Worm (Caenorhabditis elegans): Measurements from ENCODE around the gene arrd-25.

arrd-25 gene

DNA sequence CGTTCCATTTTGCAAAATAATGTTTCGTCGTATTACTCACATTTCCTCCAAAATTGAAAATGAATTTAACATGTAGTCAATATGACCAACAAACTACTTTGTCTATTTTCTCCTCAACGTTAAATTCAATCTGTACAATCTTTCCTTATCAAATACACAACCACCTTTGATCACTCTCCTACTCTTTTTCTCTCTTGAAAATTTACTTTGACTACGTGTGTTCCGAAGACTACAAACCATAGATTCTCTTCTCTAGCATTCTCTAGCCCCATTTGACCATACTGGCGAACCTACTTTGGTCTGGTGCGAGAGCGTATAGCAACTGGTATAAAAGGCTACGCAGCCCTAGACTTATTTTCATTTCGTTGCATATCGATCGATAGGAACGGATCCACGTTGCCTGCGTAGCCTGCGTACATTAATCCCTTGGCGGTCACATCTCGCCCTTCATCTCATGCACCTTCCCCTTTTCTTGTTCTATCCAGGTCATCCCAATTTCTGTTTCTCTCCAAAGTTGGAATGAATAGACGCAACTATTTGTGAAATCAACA, 33.3 kb upstream of the arrd-25 start:
- TF ChIP-seq ceh-19 (GFP tag; optimal IDR thresholded peaks at IDR 0.05) (no peak), ceh-6 (GFP tag; optimal IDR thresholded peaks at IDR 0.05) (no peak), pag-3 (tag; optimal IDR thresholded peaks at IDR 0.05; ENCODE audit: borderline replicate concordance) (no peak), Y22D7AL.16 (tag; optimal IDR thresholded peaks at IDR 0.05) (no peak), pax-1 (tag; optimal IDR thresholded peaks at IDR 0.05) (no peak), C08G9.2 (tag; optimal IDR thresholded peaks at IDR 0.05) (no peak), hlh-13 (GFP tag; optimal IDR thresholded peaks at IDR 0.05) (no peak), zip-5 (tag; optimal IDR thresholded peaks at IDR 0.05) (no peak), sdc-2 (tag; optimal IDR thresholded peaks at IDR 0.05) (no peak), unc-3 (GFP tag; conservative IDR thresholded peaks at IDR 0.05) (no peak), unc-3 (tag; optimal IDR thresholded peaks at IDR 0.05) (no peak), eyg-1 (tag; optimal IDR thresholded peaks at IDR 0.05) (no peak), ceh-31 (tag; optimal IDR thresholded peaks at IDR 0.05) (no peak), gmeb-2 (tag; optimal IDR thresholded peaks at IDR 0.05) (no peak), K09A11.1 (tag; optimal IDR thresholded peaks at IDR 0.05; ENCODE audit: insufficient read depth) (no peak), ceh-34 (tag; optimal IDR thresholded peaks at IDR 0.05) (no peak), K02D7.2 (tag; optimal IDR thresholded peaks at IDR 0.05) (no peak), madf-2 (tag; optimal IDR thresholded peaks at IDR 0.05) (no peak)

DNA sequence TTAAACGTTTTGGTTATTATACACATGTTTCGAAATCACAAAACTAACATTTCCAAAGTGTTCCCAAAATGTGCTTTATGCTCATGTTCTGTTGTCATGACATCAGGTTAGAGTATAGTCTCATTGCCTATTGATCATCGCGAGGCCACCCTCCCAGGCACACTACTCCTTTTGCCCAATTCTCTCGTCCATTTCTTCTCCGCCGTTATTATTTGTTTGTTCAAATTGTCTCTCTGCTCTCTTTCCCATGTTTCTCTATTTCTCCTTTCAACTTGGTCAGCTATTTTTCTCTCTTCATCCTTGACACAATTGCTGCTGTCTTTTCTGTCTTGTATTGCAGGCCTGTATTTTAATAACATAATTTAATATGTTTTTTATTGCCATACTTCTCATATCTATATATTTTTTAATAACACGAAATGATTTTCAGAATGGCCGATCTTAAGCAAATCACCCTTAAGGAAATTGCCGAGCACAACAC, 32.1 kb upstream of the arrd-25 start, which contains the start of gene cytb-5.1:
TSS of gene cytb-5.1 (plus strand) at position 431 of the 481 bp plus-strand sequence.
- TF ChIP-seq ceh-2 (tag; optimal IDR thresholded peaks at IDR 0.05), result no peak
- no peak for TF ChIP-seq tbx-7 (tag; optimal IDR thresholded peaks at IDR 0.05)
- TF ChIP-seq madf-2 (tag; optimal IDR thresholded peaks at IDR 0.05), result no peak
- no peak for TF ChIP-seq npax-4 (tag; optimal IDR thresholded peaks at IDR 0.05)
- TF ChIP-seq sdc-2 (tag; optimal IDR thresholded peaks at IDR 0.05), result no peak
- TF ChIP-seq tbx-2 (tag; optimal IDR thresholded peaks at IDR 0.05), result peak; percentile 7
- no peak for TF ChIP-seq F13H6.1 (tag; optimal IDR thresholded peaks at IDR 0.05)

DNA sequence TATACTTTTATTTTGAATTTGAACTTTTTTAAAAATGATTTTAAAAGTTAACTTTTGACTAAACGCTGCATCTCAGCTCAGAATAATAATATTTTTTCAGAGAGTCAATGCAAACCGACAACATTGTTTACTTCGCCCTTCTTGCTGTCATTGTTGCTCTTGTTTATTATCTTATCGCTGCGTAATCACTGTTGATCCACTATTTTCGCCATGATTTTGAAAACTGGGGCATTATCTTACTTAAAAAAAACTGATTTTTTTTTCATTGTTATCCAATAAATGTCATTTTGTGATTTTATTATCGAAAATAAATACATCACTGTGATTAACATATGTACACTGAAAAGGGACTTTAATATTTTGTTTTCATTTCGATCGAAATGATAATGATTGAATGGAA, 30.9 kb upstream of the arrd-25 start:
- TF ChIP-seq tbx-2 (tag; optimal IDR thresholded peaks at IDR 0.05), result no peak
- no peak for TF ChIP-seq dve-1 (tag; optimal IDR thresholded peaks at IDR 0.05)
- no peak for TF ChIP-seq gmeb-2 (tag; optimal IDR thresholded peaks at IDR 0.05)
- no peak for TF ChIP-seq che-1 (tag; optimal IDR thresholded peaks at IDR 0.05)
- TF ChIP-seq pha-2 (tag; optimal IDR thresholded peaks at IDR 0.05), result no peak
- no peak for TF ChIP-seq pqm-1 (tag; optimal IDR thresholded peaks at IDR 0.05)
- TF ChIP-seq madf-2 (tag; optimal IDR thresholded peaks at IDR 0.05), result no peak
- TF ChIP-seq nhr-11 (tag; optimal IDR thresholded peaks at IDR 0.05), result no peak
- no peak for TF ChIP-seq zip-5 (tag; optimal IDR thresholded peaks at IDR 0.05)
- no peak for TF ChIP-seq unc-3 (GFP tag; conservative IDR thresholded peaks at IDR 0.05)
- no peak for TF ChIP-seq unc-3 (tag; optimal IDR thresholded peaks at IDR 0.05)
- TF ChIP-seq fax-1 (tag; optimal IDR thresholded peaks at IDR 0.05), result no peak
- no peak for TF ChIP-seq ahr-1 (tag; optimal IDR thresholded peaks at IDR 0.05)
- TF ChIP-seq unc-42 (tag; optimal IDR thresholded peaks at IDR 0.05), result no peak
- TF ChIP-seq rnt-1 (tag; optimal IDR thresholded peaks at IDR 0.05), result no peak
- no peak for TF ChIP-seq hlh-6 (tag; optimal IDR thresholded peaks at IDR 0.05)
- TF ChIP-seq ceh-2 (tag; optimal IDR thresholded peaks at IDR 0.05), result no peak
- no peak for TF ChIP-seq sdc-2 (tag; optimal IDR thresholded peaks at IDR 0.05)
- TF ChIP-seq ceh-30 (tag; optimal IDR thresholded peaks at IDR 0.05), result no peak
- TF ChIP-seq ceh-48 (tag; optimal IDR thresholded peaks at IDR 0.05), result no peak
- no peak for TF ChIP-seq mec-3 (tag; optimal IDR thresholded peaks at IDR 0.05; ENCODE audit: borderline replicate concordance)

DNA sequence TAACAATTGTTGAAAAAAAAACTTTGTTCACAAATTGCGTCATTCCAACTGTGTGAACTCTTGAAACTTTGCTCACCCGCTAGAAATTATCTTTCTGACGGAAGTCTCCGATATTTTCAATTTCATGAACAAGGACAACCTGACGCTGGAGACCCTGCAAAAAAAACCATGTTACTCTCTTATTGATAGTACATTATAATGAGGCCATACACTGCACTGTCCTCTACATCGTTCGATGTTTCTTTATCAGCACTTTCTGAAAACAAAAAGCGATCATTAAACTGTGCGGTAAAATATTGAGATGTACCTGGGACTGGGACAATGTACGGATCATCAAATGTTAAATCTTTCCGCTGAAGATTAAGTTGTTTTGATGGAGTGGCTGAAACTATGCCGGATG, 30.1 kb upstream of the arrd-25 start:
- TF ChIP-seq nfya-1 (tag; optimal IDR thresholded peaks at IDR 0.05) (no peak), ztf-16 (tag; optimal IDR thresholded peaks at IDR 0.05) (no peak), tbx-7 (tag; optimal IDR thresholded peaks at IDR 0.05) (no peak), F13H6.1 (tag; optimal IDR thresholded peaks at IDR 0.05) (no peak), sox-4 (tag; optimal IDR thresholded peaks at IDR 0.05) (no peak), ttx-3 (tag; optimal IDR thresholded peaks at IDR 0.05) (no peak), lin-11 (tag; optimal IDR thresholded peaks at IDR 0.05) (no peak), C08G9.2 (tag; optimal IDR thresholded peaks at IDR 0.05) (no peak), ceh-9 (tag; optimal IDR thresholded peaks at IDR 0.05) (no peak), hlh-6 (tag; optimal IDR thresholded peaks at IDR 0.05) (no peak), elt-4 (tag; optimal IDR thresholded peaks at IDR 0.05) (no peak), Y22D7AL.16 (tag; optimal IDR thresholded peaks at IDR 0.05) (no peak), K09A11.1 (tag; optimal IDR thresholded peaks at IDR 0.05; ENCODE audit: insufficient read depth) (no peak), nhr-11 (tag; optimal IDR thresholded peaks at IDR 0.05) (no peak), pax-1 (tag; optimal IDR thresholded peaks at IDR 0.05) (no peak), ref-2 (tag; optimal IDR thresholded peaks at IDR 0.05) (no peak), ceh-6 (GFP tag; optimal IDR thresholded peaks at IDR 0.05) (no peak), lim-6 (tag; optimal IDR thresholded peaks at IDR 0.05) (no peak), ceh-19 (GFP tag; optimal IDR thresholded peaks at IDR 0.05) (no peak), pat-9 (tag; optimal IDR thresholded peaks at IDR 0.05) (no peak)

Measured in whole organism, late embryonic.